Worm (Caenorhabditis elegans) whole organism, L1 larva: ENCODE measurements around the gene unc-78.

Experiments
- alr-1 ChIP-seq: fragments of 200-800 bp; sonication (Bioruptor generic); optimal IDR thresholded peaks from 2 replicates; lab custom pipeline; 2018; ENCODE audit warnings: borderline replicate concordance, mild to moderate bottlenecking, missing genetic modification characterization, missing compliant biosample characterization
- fkh-10 ChIP-seq: sonication (generic microtip); optimal IDR thresholded peaks from 2 replicates; lab custom pipeline; 2017; ENCODE audit warnings: missing biosample characterization, missing genetic modification reagents, missing genetic modification characterization
- hlh-17 ChIP-seq: fragments of 200-800 bp; sonication (Bioruptor generic); optimal IDR thresholded peaks from 2 replicates; lab custom pipeline; 2018; ENCODE audit warnings: missing genetic modification characterization, mild to moderate bottlenecking, missing compliant biosample characterization, moderate library complexity, borderline replicate concordance
- lin-35 ChIP-seq, 2 experiments: fragments of 150-350 bp; optimal IDR thresholded peaks; 2 replicates each; lab custom pipeline; 2014; ENCODE audit warnings: missing biosample characterization in 2 of 2, missing genetic modification characterization in 2 of 2, missing genetic modification reagents in 2 of 2
- nhr-11 ChIP-seq: fragments of 150-350 bp; optimal IDR thresholded peaks from 2 replicates; lab custom pipeline; 2014; ENCODE audit warnings: missing biosample characterization, missing genetic modification characterization
- nhr-237 ChIP-seq: fragments of 150-350 bp; optimal IDR thresholded peaks from 2 replicates; lab custom pipeline; 2014; ENCODE audit warnings: missing biosample characterization, missing genetic modification characterization
- nhr-28 ChIP-seq: fragments of 150-350 bp; optimal IDR thresholded peaks from 2 replicates; lab custom pipeline; 2014; ENCODE audit warnings: missing biosample characterization, missing genetic modification characterization
- nhr-47 ChIP-seq: sonication (generic microtip); optimal IDR thresholded peaks from 2 replicates; lab custom pipeline; 2016; ENCODE audit warnings: mild to moderate bottlenecking, missing genetic modification characterization, moderate library complexity, missing compliant biosample characterization
- pqm-1 ChIP-seq: sonication (generic microtip); optimal IDR thresholded peaks from 3 replicates; lab custom pipeline; 2017; ENCODE audit warnings: missing biosample characterization, missing genetic modification characterization
- swsn-7 ChIP-seq: sonication (generic microtip); optimal IDR thresholded peaks from 2 replicates; lab custom pipeline; 2016; ENCODE audit warnings: missing genetic modification characterization, missing compliant biosample characterization
- tbx-2 ChIP-seq: sonication (generic microtip); optimal IDR thresholded peaks from 2 replicates; lab custom pipeline; 2016; ENCODE audit warnings: missing genetic modification characterization, missing compliant biosample characterization
- vab-15 ChIP-seq: sonication (generic microtip); optimal IDR thresholded peaks from 2 replicates; lab custom pipeline; 2017; ENCODE audit warnings: missing genotype, mild to moderate bottlenecking, missing genetic modification characterization, missing compliant biosample characterization
- ztf-11 ChIP-seq, 2 experiments: sonication (generic microtip); optimal IDR thresholded peaks; 2 replicates each; lab custom pipeline; 2016 to 2017; ENCODE audit warnings: missing genetic modification characterization in 2 of 2, missing biosample characterization in 1 of 2, missing compliant biosample characterization in 1 of 2

ce11 chrX:3446011-3446410 is 34.6 kb upstream of the unc-78 start, which contains the start of gene ZK813.1:
- TF ChIP-seq hlh-17 (GFP tag; lab: Kevin White, UChicago) (no peak), alr-1 (no peak), ztf-11 (tag; optimal IDR thresholded peaks at IDR 0.05; lab: Kevin White, UChicago) (no peak), fkh-10 (GFP tag; lab: Kevin White, UChicago) (no peak), nhr-28 (no peak), vab-15 (tag; lab: Kevin White, UChicago) (no peak), lin-35 (GFP tag; optimal IDR thresholded peaks at IDR 0.05; lab: Kevin White, UChicago) (no peak), nhr-11 (tag; lab: Kevin White, UChicago) (no peak), nhr-237 (tag; lab: Kevin White, UChicago) (no peak), nhr-47 (tag; lab: Kevin White, UChicago) (no peak), swsn-7 (no peak), pqm-1 (tag; lab: Kevin White, UChicago) (no peak), tbx-2 (tag; lab: Kevin White, UChicago) (no peak)
